Worm (Caenorhabditis elegans) whole organism, young adult: ENCODE data around the gene fbxc-20.

Experiments used
- B0019.2 ChIP-seq: fragments of 200-800 bp; sonication (Bioruptor generic); conservative IDR thresholded peaks from 2 replicates; pipeline ENCODE4 v1.3.6; 2022; ENCODE audit warnings: missing genetic modification reagents, missing genetic modification characterization, missing compliant biosample characterization
- B0035.1 ChIP-seq: sonication (generic microtip); optimal IDR thresholded peaks from 2 replicates; lab custom pipeline; 2016; ENCODE audit warnings: missing genetic modification characterization, mild to moderate bottlenecking, missing compliant biosample characterization, missing genotype, missing genetic modification reagents
- B0336.3 ChIP-seq: fragments of 200-800 bp; sonication (Bioruptor generic); IDR thresholded peaks from 2 replicates; pipeline ENCODE4 v1.3.6; 2022; ENCODE audit warnings: missing genetic modification characterization, missing compliant biosample characterization
- D2030.7 ChIP-seq: fragments of 200-800 bp; sonication (Bioruptor generic); IDR thresholded peaks from 2 replicates; pipeline ENCODE4 v1.3.6; 2022; ENCODE audit warnings: missing genetic modification reagents, missing genetic modification characterization, missing compliant biosample characterization
- F22D6.2 ChIP-seq: sonication (generic microtip); optimal IDR thresholded peaks from 2 replicates; lab custom pipeline; 2016; ENCODE audit warnings: mild to moderate bottlenecking, missing genetic modification characterization, missing compliant biosample characterization
- F39B2.1 ChIP-seq: fragments of 200-800 bp; sonication (Bioruptor generic); IDR thresholded peaks from 2 replicates; pipeline ENCODE4 v1.3.6; 2022; ENCODE audit warnings: missing genetic modification reagents, missing genetic modification characterization, missing compliant biosample characterization
- F49E8.2 ChIP-seq: sonication (generic microtip); optimal IDR thresholded peaks from 3 replicates; lab custom pipeline; 2017; ENCODE audit warnings: missing genetic modification characterization, mild to moderate bottlenecking, missing compliant biosample characterization, antibody characterized with exemption, moderate library complexity; ENCODE audit not compliant: insufficient read depth
- F52B5.7 ChIP-seq: sonication (generic microtip); optimal IDR thresholded peaks from 2 replicates; lab custom pipeline; 2016; ENCODE audit warnings: mild to moderate bottlenecking, missing genetic modification characterization, missing compliant biosample characterization
- K11D2.4 ChIP-seq: fragments of 200-800 bp; sonication (Bioruptor generic); IDR thresholded peaks from 2 replicates; pipeline ENCODE4 v1.3.6; 2022; ENCODE audit warnings: missing genetic modification reagents, missing genetic modification characterization, missing compliant biosample characterization
- T26A5.8 ChIP-seq: sonication (generic microtip); optimal IDR thresholded peaks from 2 replicates; lab custom pipeline; 2016; ENCODE audit warnings: missing genetic modification characterization, missing compliant biosample characterization
- Y67H2A.10 ChIP-seq: fragments of 200-800 bp; sonication (Bioruptor generic); conservative IDR thresholded peaks from 2 replicates; pipeline ENCODE4 v1.3.6; 2022; ENCODE audit warnings: missing genetic modification reagents, missing genetic modification characterization, missing compliant biosample characterization
- Y79H2A.3 ChIP-seq: fragments of 200-800 bp; sonication (Bioruptor generic); conservative IDR thresholded peaks from 2 replicates; pipeline ENCODE4 v1.3.6; 2022; ENCODE audit warnings: missing genetic modification reagents, missing genetic modification characterization, missing compliant biosample characterization
- Y95B8A.8 ChIP-seq: fragments of 200-800 bp; sonication (Bioruptor generic); IDR thresholded peaks from 2 replicates; pipeline ENCODE4 v1.3.6; 2022; ENCODE audit warnings: missing genetic modification reagents, missing genetic modification characterization, missing compliant biosample characterization
- akir-1 ChIP-seq: fragments of 200-800 bp; sonication (Bioruptor generic); optimal IDR thresholded peaks from 2 replicates; lab custom pipeline; 2018; ENCODE audit warnings: mild to moderate bottlenecking, missing genetic modification characterization, moderate library complexity, missing compliant biosample characterization
- athp-1 ChIP-seq: sonication (generic microtip); optimal IDR thresholded peaks from 2 replicates; lab custom pipeline; 2017; ENCODE audit warnings: mild to moderate bottlenecking, missing genetic modification characterization, missing compliant biosample characterization
- attf-6 ChIP-seq: fragments of 200-800 bp; sonication (Bioruptor generic); IDR thresholded peaks from 2 replicates; pipeline ENCODE4 v1.3.6; 2022; ENCODE audit warnings: missing genetic modification reagents, missing genetic modification characterization, missing compliant biosample characterization
- bed-2 ChIP-seq: fragments of 200-800 bp; sonication (Bioruptor generic); IDR thresholded peaks from 2 replicates; pipeline ENCODE4 v1.3.6; 2022; ENCODE audit warnings: missing genetic modification reagents, missing genetic modification characterization, missing compliant biosample characterization
- ccch-3 ChIP-seq: fragments of 200-800 bp; sonication (Bioruptor generic); optimal IDR thresholded peaks from 2 replicates; lab custom pipeline; 2018; ENCODE audit warnings: mild to moderate bottlenecking, missing genetic modification characterization, missing compliant biosample characterization
- ceh-27 ChIP-seq: fragments of 200-800 bp; sonication (Bioruptor generic); optimal IDR thresholded peaks from 2 replicates; lab custom pipeline; 2018; ENCODE audit warnings: mild to moderate bottlenecking, missing genetic modification characterization, moderate library complexity, missing compliant biosample characterization
- ceh-58 ChIP-seq: fragments of 200-800 bp; sonication (Bioruptor generic); IDR thresholded peaks from 2 replicates; pipeline ENCODE4 v1.3.6; 2022; ENCODE audit warnings: missing genetic modification characterization, missing compliant biosample characterization
- chd-7 ChIP-seq: sonication (generic microtip); optimal IDR thresholded peaks from 2 replicates; lab custom pipeline; 2016; ENCODE audit warnings: mild to moderate bottlenecking, missing genetic modification characterization, moderate library complexity, missing compliant biosample characterization
- dox-1 ChIP-seq: fragments of 200-800 bp; sonication (Bioruptor generic); IDR thresholded peaks from 2 replicates; pipeline ENCODE4 v1.3.6; 2022; ENCODE audit warnings: missing genetic modification reagents, missing genetic modification characterization, missing compliant biosample characterization
- egl-44 ChIP-seq: fragments of 200-800 bp; sonication (Bioruptor generic); IDR thresholded peaks from 2 replicates; pipeline ENCODE4 v1.3.6; 2022; ENCODE audit warnings: missing genetic modification reagents, missing genetic modification characterization, missing compliant biosample characterization
- fkh-3 ChIP-seq: sonication (generic microtip); optimal IDR thresholded peaks from 2 replicates; lab custom pipeline; 2016; ENCODE audit warnings: mild to moderate bottlenecking, missing genetic modification characterization, missing compliant biosample characterization
- him-1 ChIP-seq: sonication (generic microtip); optimal IDR thresholded peaks from 2 replicates; lab custom pipeline; 2016; ENCODE audit warnings: missing genotype, missing genetic modification reagents, missing genetic modification characterization, missing compliant biosample characterization
- hmg-20 ChIP-seq: fragments of 200-800 bp; sonication (Bioruptor generic); IDR thresholded peaks from 2 replicates; pipeline ENCODE4 v1.3.6; 2022; ENCODE audit warnings: missing genetic modification reagents, missing genetic modification characterization, missing compliant biosample characterization
- hrde-1 ChIP-seq: sonication (generic microtip); optimal IDR thresholded peaks from 2 replicates; lab custom pipeline; 2016; ENCODE audit warnings: missing genetic modification characterization, mild to moderate bottlenecking, missing compliant biosample characterization, moderate library complexity, missing genotype, missing genetic modification reagents, borderline replicate concordance
- hsf-1 ChIP-seq: fragments of 200-800 bp; sonication (Bioruptor generic); IDR thresholded peaks from 2 replicates; pipeline ENCODE4 v1.3.6; 2022; ENCODE audit warnings: missing genetic modification reagents, missing genetic modification characterization, missing compliant biosample characterization
- let-607 ChIP-seq, 2 experiments: fragments of 200-800 bp in 1 of 2; sonication (Bioruptor generic) in 1 of 2; sonication (generic microtip) in 1 of 2; optimal IDR thresholded peaks; 2 replicates each; lab custom pipeline; 2016 to 2018; ENCODE audit warnings: mild to moderate bottlenecking in 2 of 2, missing compliant biosample characterization in 2 of 2, missing genetic modification characterization in 2 of 2, moderate library complexity in 2 of 2, missing genotype in 1 of 2
- lin-35 ChIP-seq, 3 experiments: fragments of 150-350 bp in 2 of 3; sonication (generic microtip) in 1 of 3; optimal IDR thresholded peaks; 2 replicates each; lab custom pipeline; 2014 to 2018; ENCODE audit warnings: missing biosample characterization in 3 of 3, missing genetic modification characterization in 3 of 3, missing genetic modification reagents in 3 of 3
- lin-40 ChIP-seq: sonication (generic microtip); optimal IDR thresholded peaks from 2 replicates; lab custom pipeline; 2016; ENCODE audit warnings: missing genetic modification characterization, mild to moderate bottlenecking, missing compliant biosample characterization, missing genotype, missing genetic modification reagents
- lir-1 ChIP-seq: fragments of 200-800 bp; sonication (Bioruptor generic); conservative IDR thresholded peaks from 2 replicates; pipeline ENCODE4 v1.3.6; 2022; ENCODE audit warnings: missing genetic modification reagents, missing genetic modification characterization, missing compliant biosample characterization
- lsy-27 ChIP-seq: sonication (generic microtip); optimal IDR thresholded peaks from 2 replicates; lab custom pipeline; 2017; ENCODE audit warnings: missing genetic modification characterization, mild to moderate bottlenecking, missing compliant biosample characterization, antibody characterized with exemption, missing genotype, borderline replicate concordance; ENCODE audit not compliant: insufficient read depth
- madf-10 ChIP-seq: sonication (generic microtip); optimal IDR thresholded peaks from 2 replicates; lab custom pipeline; 2016; ENCODE audit warnings: mild to moderate bottlenecking, missing genetic modification characterization, missing compliant biosample characterization
- madf-8 ChIP-seq: fragments of 200-800 bp; sonication (Bioruptor generic); conservative IDR thresholded peaks from 2 replicates; pipeline ENCODE4 v1.3.6; 2022; ENCODE audit warnings: missing genetic modification reagents, missing genetic modification characterization, missing compliant biosample characterization
- nfya-2 ChIP-seq: fragments of 200-800 bp; sonication (Bioruptor generic); IDR thresholded peaks from 2 replicates; pipeline ENCODE4 v1.3.6; 2022; ENCODE audit warnings: missing genetic modification reagents, missing genetic modification characterization, missing compliant biosample characterization
- nhr-120 ChIP-seq: fragments of 200-800 bp; sonication (Bioruptor generic); IDR thresholded peaks from 2 replicates; pipeline ENCODE4 v1.3.6; 2022; ENCODE audit warnings: missing genetic modification characterization, missing compliant biosample characterization
- rcor-1 ChIP-seq: fragments of 200-800 bp; sonication (Bioruptor generic); IDR thresholded peaks from 2 replicates; pipeline ENCODE4 v1.3.6; 2022; ENCODE audit warnings: missing genetic modification reagents, missing genetic modification characterization, missing compliant biosample characterization
- sdz-38 ChIP-seq: sonication (generic microtip); optimal IDR thresholded peaks from 2 replicates; lab custom pipeline; 2016; ENCODE audit warnings: missing genotype, missing genetic modification characterization, missing compliant biosample characterization
- sea-2 ChIP-seq: fragments of 200-800 bp; sonication (Bioruptor generic); IDR thresholded peaks from 2 replicates; pipeline ENCODE4 v1.3.6; 2022; ENCODE audit warnings: missing genetic modification characterization, missing compliant biosample characterization
- sptf-2 ChIP-seq: fragments of 200-800 bp; sonication (Bioruptor generic); optimal IDR thresholded peaks from 2 replicates; lab custom pipeline; 2018; ENCODE audit warnings: mild to moderate bottlenecking, missing genetic modification characterization, missing compliant biosample characterization
- tlf-1 ChIP-seq: fragments of 200-800 bp; sonication (Bioruptor generic); optimal IDR thresholded peaks from 2 replicates; lab custom pipeline; 2018; ENCODE audit warnings: mild to moderate bottlenecking, missing genetic modification characterization, missing compliant biosample characterization
- unc-130 ChIP-seq: sonication (generic microtip); optimal IDR thresholded peaks from 2 replicates; lab custom pipeline; 2016; ENCODE audit warnings: missing genetic modification reagents, missing genetic modification characterization, missing compliant biosample characterization
- xnd-1 ChIP-seq: sonication (generic microtip); optimal IDR thresholded peaks from 2 replicates; lab custom pipeline; 2016; ENCODE audit warnings: missing genotype, missing genetic modification reagents, missing genetic modification characterization, missing compliant biosample characterization
- zfh-2 ChIP-seq: fragments of 200-800 bp; sonication (Bioruptor generic); conservative IDR thresholded peaks from 2 replicates; pipeline ENCODE4 v1.3.6; 2022; ENCODE audit warnings: missing genetic modification reagents, missing genetic modification characterization, missing compliant biosample characterization
- ztf-18 ChIP-seq: sonication (generic microtip); optimal IDR thresholded peaks from 2 replicates; lab custom pipeline; 2016; ENCODE audit warnings: missing genotype, mild to moderate bottlenecking, missing genetic modification characterization, missing compliant biosample characterization
- ztf-22 ChIP-seq: fragments of 200-800 bp; sonication (Bioruptor generic); optimal IDR thresholded peaks from 2 replicates; lab custom pipeline; 2018; ENCODE audit warnings: mild to moderate bottlenecking, missing genetic modification characterization, moderate library complexity, missing compliant biosample characterization
- ztf-26 ChIP-seq: sonication (generic microtip); optimal IDR thresholded peaks from 2 replicates; lab custom pipeline; 2017; ENCODE audit warnings: missing genetic modification characterization, missing compliant biosample characterization

Gene fbxc-20

DNA sequence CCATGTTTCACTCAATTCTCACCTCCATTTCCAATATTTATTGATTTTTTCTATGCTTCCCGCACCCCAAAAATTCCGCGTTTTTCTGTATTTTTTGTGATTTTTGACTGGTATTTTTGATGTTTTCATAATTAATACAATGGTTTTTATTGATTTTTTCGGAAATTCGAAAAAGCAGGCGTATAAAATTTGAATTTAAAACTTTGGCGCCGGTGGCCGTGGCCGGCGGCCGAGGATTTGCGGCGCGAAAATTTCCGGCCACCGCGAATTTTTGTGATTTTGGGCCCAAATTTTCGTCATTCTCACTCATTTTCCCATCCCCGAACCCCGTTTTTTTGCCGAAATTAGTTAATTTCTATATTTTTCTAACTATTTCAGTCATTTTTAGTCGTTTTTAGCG, 32.1 kb downstream of the fbxc-20 start (continued):
- TF ChIP-seq B0336.3 (GFP tag; lab: Robert Waterston, UW) = peak; percentile 91
- peak; percentile 92 for TF ChIP-seq B0019.2
- peak; percentile 99 for TF ChIP-seq madf-8
- peak; percentile 74 for TF ChIP-seq tlf-1
- no peak for TF ChIP-seq ztf-22 (GFP tag; lab: Kevin White, UChicago)
- no peak for TF ChIP-seq T26A5.8
- no peak for TF ChIP-seq sptf-2 (GFP tag; lab: Kevin White, UChicago)
- TF ChIP-seq B0035.1 (tag; lab: Kevin White, UChicago) = no peak
- TF ChIP-seq Y79H2A.3 (GFP tag; lab: Robert Waterston, UW) = peak; percentile 91
- TF ChIP-seq madf-10 (tag; lab: Kevin White, UChicago) = peak; percentile 24
- no peak for TF ChIP-seq nfya-2 (GFP tag; lab: Robert Waterston, UW)
- TF ChIP-seq K11D2.4 (GFP tag; lab: Robert Waterston, UW) = peak; percentile 73
- TF ChIP-seq egl-44 (GFP tag; lab: Robert Waterston, UW) = no peak
- peak; percentile 15 for TF ChIP-seq F52B5.7
- peak; percentile 95 for TF ChIP-seq dox-1 (GFP tag; lab: Robert Waterston, UW)
- no peak for TF ChIP-seq ztf-26 (tag; lab: Kevin White, UChicago)
- TF ChIP-seq athp-1 (tag; lab: Kevin White, UChicago) = peak; percentile 84
- TF ChIP-seq let-607 (tag; optimal IDR thresholded peaks at IDR 0.05; lab: Kevin White, UChicago) = no peak
- TF ChIP-seq ceh-58 (GFP tag; lab: Robert Waterston, UW) = no peak
- TF ChIP-seq unc-130 (GFP tag; lab: Kevin White, UChicago) = peak; percentile 87
- no peak for TF ChIP-seq F22D6.2 (tag; lab: Kevin White, UChicago)
- TF ChIP-seq ceh-27 (GFP tag; lab: Kevin White, UChicago) = peak; percentile 31
- peak; percentile 47 for TF ChIP-seq him-1 (tag; lab: Kevin White, UChicago)
- no peak for TF ChIP-seq sdz-38
- TF ChIP-seq Y95B8A.8 (GFP tag; lab: Robert Waterston, UW) = peak; percentile 93
- TF ChIP-seq D2030.7 (GFP tag; lab: Robert Waterston, UW) = peak; percentile 95
- TF ChIP-seq hsf-1 (GFP tag; lab: Robert Waterston, UW) = peak; percentile 86
- TF ChIP-seq hrde-1 (tag; lab: Kevin White, UChicago) = peak; percentile 55
- TF ChIP-seq ztf-18 (tag; lab: Kevin White, UChicago) = no peak
- no peak for TF ChIP-seq akir-1 (GFP tag; lab: Kevin White, UChicago)
- peak; percentile 93 for TF ChIP-seq bed-2 (GFP tag; lab: Robert Waterston, UW)
- peak; percentile 78; the same call in 1 of the 2 replicates for TF ChIP-seq lir-1 (GFP tag; lab: Robert Waterston, UW)
- 0 out of 2 replicates have a peak, but pooled peaks have one; percentile 39 for TF ChIP-seq sea-2 (GFP tag; lab: Robert Waterston, UW)
- peak; percentile 26 to 61 (median 53) for TF ChIP-seq lin-35 (GFP tag; optimal IDR thresholded peaks at IDR 0.05; lab: Kevin White, UChicago)
- TF ChIP-seq rcor-1 (GFP tag; lab: Robert Waterston, UW) = peak; percentile 80
- TF ChIP-seq nhr-120 (GFP tag; lab: Robert Waterston, UW) = no peak
- 0 out of 2 replicates have a peak, but pooled peaks have one; percentile 27 for TF ChIP-seq F39B2.1 (GFP tag; lab: Robert Waterston, UW)
- peak; percentile 82 for TF ChIP-seq attf-6 (GFP tag; lab: Robert Waterston, UW)
- TF ChIP-seq ccch-3 (GFP tag; lab: Kevin White, UChicago) = no peak
- no peak for TF ChIP-seq lsy-27 (tag; lab: Kevin White, UChicago)
- peak; percentile 37 for TF ChIP-seq F49E8.2 (tag; lab: Kevin White, UChicago)
- peak; percentile 82 for TF ChIP-seq Y67H2A.10 (GFP tag; lab: Robert Waterston, UW)
- peak; percentile 73; the same call in 1 of the 2 replicates for TF ChIP-seq hmg-20
- TF ChIP-seq fkh-3 = no peak
- TF ChIP-seq xnd-1 (tag; lab: Kevin White, UChicago) = peak; percentile 98
- TF ChIP-seq zfh-2 (GFP tag; lab: Robert Waterston, UW) = peak; percentile 71; the same call in 1 of the 2 replicates
- TF ChIP-seq lin-40 = no peak
- peak; percentile 25 for TF ChIP-seq chd-7 (tag; lab: Kevin White, UChicago)
